Fruit fly (Drosophila melanogaster): ENCODE data around the gene wa-cup.

dm6 chr3R:7394047-7394446, 26.5 kb upstream of the wa-cup start:
- TF ChIP-seq Dif (GFP tag; optimal IDR thresholded peaks at IDR 0.05; ENCODE audit: partially characterized antibody) (no peak), OdsH (GFP tag; optimal IDR thresholded peaks at IDR 0.05) (no peak), lola (GFP tag; optimal IDR thresholded peaks at IDR 0.05) (no peak), h (GFP tag; optimal IDR thresholded peaks at IDR 0.05) (no peak), br (GFP tag; optimal IDR thresholded peaks at IDR 0.05) (no peak), pan (optimal IDR thresholded peaks at IDR 0.05) (no peak), CG32264 (GFP tag; optimal IDR thresholded peaks at IDR 0.05) (no peak)
